Fruit fly (Drosophila melanogaster) ovary, adult (tissue): ENCODE results near the gene Rbp1.

Experiments used
- CG17801 ChIP-seq: fragments of 200-800 bp; optimal IDR thresholded peaks from 2 replicates; lab custom pipeline; 2019; ENCODE audit warnings: missing biosample characterization, mild to moderate bottlenecking, missing genetic modification characterization, moderate library complexity; ENCODE audit not compliant: partially characterized antibody

The Rbp1 gene

DNA sequence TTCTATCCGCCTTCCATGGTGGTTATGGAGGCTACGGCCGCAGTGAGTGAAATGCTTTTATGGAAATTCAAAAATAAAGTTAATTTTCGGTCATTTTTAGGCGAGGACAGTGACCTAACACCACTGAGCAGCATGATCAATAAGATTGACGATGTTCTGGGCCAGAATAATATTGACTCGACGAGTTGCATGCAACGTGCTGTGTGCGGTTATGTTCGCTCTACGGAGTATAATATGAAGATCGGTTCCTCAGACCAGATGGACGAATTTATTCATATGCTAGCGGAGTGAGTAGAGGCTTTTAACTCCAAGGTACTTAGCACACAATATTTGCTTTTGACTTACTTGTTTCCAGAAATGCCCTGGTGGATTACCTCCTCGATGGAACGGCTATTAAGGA lies 4.0 kb upstream of the Rbp1 start:
- TF ChIP-seq CG17801, result no peak

DNA sequence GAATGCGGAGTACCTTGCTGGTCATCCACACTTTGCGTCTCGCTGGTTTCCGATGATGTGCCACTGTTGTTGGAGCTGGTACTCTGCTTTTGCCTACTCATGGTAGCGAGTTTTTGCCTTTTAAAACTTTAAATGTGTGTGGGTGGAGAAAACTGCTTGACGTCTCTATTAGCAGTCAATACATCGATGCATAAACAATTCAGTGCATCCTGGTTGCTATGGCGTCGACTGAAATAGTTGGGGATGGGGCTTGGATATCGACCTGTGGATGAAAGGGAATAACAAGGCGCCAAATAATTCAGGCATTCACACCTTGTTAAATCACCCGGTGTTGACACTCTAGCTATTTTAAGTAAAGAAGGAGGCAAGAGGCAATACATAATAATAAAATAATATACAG lies 2.0 kb upstream of the Rbp1 start, which contains the start of gene CG42633:
Gene CG42633, minus strand, starts transcription at position 101 of the 400 bp plus-strand sequence.
- TF ChIP-seq CG17801, result no peak

DNA sequence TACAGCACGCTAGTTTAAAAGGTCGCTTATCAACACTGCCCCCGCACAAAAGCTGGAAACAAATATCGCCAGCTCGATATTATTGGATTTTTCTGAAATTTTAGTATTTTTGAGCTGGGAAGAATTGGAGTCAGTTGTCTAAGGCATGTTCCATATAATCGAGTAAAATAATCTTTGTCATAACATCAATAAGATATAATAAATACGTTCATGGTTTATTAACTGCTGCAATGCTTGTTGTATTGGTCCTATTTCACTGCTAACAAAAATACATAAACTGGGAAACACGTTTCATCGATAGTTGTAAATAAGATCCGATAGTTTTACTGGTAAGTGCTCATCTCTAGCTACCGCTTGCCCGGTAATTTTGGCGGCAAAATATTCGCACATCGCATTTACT lies 4.0 kb downstream of the Rbp1 start, which contains the start of the genes Art1 and Mcm5:
Gene Art1, minus strand, starts transcription at position 41 of the 400 bp plus-strand sequence.
Gene Mcm5, plus strand, starts transcription at position 339 of the 400 bp plus-strand sequence.
- TF ChIP-seq CG17801, result peak; percentile 54

DNA sequence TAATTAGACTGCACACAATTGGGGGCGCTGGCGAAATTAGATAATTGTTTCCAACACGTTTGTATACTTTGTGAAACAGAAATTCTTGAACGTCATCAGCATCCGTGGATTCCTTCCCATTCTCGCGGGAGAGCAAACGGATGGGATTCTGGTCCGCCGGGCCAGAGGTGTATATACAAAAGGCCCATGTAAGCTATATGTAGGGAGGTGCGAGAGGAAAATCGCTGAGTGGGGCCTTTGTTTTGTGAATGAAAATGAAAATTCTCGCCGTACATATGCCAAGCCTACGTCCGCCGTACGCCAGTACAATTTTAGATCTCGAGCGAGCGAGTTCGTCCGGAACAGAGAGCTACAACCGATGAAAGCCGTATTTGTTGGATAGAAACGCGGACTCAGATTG lies 8.4 kb downstream of the Rbp1 start, which contains the start of gene CG14687:
Gene CG14687, plus strand, starts transcription at position 301 of the 400 bp plus-strand sequence.
- TF ChIP-seq CG17801, result no peak

DNA sequence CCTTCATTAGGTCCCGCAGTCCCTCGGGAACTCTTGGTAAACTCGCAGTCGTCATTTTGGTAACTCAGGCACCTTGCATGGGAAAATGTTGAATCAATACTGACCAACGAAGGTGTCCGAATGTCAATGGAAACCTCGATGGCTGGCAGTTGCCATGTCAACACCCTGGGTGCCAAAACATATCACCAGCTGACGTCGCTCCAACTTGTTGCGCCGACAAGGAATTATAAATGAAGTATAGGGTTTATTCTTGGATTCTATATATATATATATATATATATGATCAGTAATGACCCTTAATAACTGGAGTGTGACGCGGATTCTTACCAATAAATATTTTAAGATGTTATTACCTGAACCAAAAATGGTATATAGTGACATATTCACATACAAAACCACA lies 19.7 kb downstream of the Rbp1 start, which contains the start of gene CG14692:
Gene CG14692, minus strand, starts transcription at position 101 of the 400 bp plus-strand sequence.
- no peak for TF ChIP-seq CG17801

DNA sequence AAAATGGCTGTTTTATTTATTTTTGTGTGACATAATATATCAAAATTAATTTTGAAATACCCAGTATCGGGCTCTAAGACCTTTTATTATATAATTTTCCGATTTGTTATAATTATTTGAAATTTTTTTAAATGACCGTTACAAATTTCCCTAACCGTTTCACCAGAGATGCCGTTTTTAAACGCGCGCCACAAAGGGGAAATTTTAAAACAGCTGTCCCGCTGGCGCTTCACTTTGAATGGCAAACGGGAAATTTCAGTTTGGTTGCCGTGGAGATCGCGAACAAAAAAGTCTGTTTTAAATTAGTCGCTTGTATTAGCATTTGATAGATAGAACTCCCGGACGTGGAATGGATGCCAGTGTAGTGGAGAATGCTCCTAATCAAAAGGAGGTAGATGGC lies 30.8 kb downstream of the Rbp1 start, which contains the start of the genes CG14693 and TTLL15:
Gene CG14693, minus strand, starts transcription at position 16 of the 400 bp plus-strand sequence.
Gene TTLL15, plus strand, starts transcription at position 257 of the 400 bp plus-strand sequence.
- no peak for TF ChIP-seq CG17801

DNA sequence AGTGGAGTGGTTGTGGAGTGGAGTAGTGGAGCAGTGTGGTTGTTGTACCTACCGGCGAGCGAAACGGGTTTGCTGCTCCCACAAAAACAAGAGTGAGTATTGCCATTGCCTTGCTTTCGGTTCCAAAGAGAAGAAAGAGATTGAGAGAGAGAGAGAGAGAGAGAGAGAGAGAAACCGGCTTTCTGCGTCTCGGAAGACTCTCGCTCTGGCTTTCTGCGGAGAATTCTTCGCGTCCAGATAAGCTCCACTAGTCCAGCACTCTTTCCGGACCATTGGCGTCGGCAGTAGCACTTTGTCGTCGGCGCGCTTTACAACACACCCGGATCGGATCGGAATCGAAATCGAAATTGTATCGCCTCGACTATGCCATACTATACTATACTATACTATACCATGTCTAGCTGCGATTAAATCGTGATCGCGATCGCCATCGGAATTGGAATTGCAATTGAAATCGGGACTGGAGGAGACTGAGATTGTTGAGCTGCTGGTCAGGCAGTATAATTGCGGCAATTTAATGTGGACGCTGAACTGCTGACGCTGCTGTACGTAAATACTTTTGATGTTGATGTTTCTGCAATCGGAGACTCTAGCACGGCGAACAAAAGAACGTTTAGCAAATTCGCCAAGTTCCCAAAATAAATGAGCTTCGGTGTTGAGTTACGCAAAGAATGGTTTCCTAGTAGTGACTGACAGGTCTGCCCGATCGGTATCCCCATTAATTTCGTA lies 42.8 kb downstream of the Rbp1 start, which contains the start of gene Cad86C:
Gene Cad86C, plus strand, starts transcription at position 284 of the 729 bp plus-strand sequence.
- peak; percentile 34 for TF ChIP-seq CG17801

DNA sequence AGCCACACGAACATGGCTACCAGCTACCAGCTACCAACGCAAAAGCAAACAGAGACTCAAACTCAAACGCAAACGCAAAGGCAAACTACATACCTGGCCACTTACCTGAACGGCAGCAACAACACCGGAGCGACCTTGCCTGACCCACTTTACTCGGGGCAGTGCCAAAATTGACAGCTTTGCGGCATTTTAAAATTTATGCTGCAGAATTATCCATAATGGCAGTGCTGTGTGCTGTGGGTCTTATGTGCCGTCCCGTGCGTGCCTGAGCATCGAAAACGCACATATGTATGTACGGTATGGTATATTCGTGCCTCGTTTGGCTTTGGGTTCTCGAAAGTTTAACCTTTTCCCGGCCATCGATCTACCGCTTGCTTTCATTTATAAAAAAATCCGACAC lies 44.5 kb downstream of the Rbp1 start:
- TF ChIP-seq CG17801, result no peak

DNA sequence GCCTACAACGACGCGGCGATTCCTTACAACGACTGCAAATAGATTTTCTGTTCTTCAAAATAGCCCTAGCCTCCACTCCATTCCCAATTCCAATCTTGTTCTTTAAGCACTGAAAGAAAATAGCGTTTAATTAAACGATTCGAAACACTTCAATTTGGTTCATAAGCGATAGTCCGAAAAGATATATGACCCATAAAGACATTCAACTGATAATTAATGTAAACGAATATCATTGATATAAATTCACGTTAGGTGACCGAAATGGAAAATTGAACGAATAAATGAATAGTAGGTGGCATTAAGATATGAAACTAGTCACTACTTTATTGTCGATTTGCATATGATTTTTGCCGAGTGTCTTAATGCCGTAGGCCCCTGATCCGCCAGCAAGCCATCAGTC lies 45.6 kb downstream of the Rbp1 start:
- TF ChIP-seq CG17801, result no peak

DNA sequence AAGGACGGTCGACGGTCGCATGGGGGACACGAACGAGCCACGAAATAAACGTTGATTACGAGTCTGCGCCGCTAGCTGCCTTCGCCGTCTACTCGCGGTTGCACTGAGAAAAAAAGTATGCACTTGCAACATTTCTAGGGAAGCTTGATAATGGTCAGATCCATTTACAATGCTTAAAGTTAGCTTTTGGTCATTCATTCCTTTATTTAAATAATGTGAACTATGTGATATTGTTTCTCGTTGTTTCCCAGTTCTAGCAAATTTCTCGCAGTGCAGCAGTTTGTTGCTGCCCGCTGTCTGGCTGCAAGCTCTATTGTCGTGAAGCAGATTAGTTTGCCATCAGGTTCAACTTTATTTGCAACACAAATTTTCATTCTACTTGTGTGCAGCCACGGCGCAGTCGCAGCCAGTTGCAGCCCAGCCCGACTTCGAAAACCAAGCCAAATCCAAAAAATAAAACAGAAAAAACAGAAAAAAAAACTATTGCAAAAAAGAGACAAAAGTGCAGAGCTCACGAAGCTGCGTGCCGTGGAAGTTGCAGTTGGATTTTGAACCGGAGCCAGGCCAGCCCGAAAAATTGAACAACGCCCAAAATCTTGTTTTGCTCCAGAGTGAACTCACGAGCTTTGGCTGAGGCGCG lies 48.5 kb downstream of the Rbp1 start:
- TF ChIP-seq CG17801, result no peak

DNA sequence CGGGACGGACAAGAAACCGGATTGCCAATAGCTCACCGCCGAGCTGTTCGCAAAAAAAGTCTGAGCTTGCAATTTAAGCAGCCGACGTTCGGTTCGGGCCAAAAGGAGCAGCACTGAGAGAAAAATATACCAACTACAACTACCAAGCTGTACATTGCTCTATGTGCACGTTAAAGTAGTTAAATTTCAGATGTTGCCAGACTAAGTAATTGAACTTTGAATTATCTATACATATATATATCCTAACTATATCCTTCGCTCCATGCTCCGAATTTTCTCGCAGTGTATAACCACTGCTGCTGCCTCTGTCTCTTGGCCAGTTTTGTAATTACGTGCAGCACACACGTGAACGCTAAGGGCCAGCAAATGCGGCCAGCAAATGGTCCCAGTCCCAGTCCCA lies 50.7 kb downstream of the Rbp1 start:
- TF ChIP-seq CG17801, result no peak
